Fruit fly (Drosophila melanogaster) whole organism, embryonic: ENCODE measurements around the gene bin.

Source experiments
- Adf1 ChIP-seq: fragments of 200-800 bp; sonication (Bioruptor generic); IDR thresholded peaks from 2 replicates; pipeline ENCODE4 v1.3.6; 2022; ENCODE audit warnings: missing biosample characterization, missing genetic modification characterization
- Aef1 ChIP-seq: fragments of 200-800 bp; sonication (Bioruptor generic); IDR thresholded peaks from 3 replicates; pipeline ENCODE4 v1.3.6; 2022; ENCODE audit warnings: missing biosample characterization, missing genetic modification characterization
- Antp ChIP-seq: fragments of 200-800 bp; sonication (Bioruptor generic); optimal IDR thresholded peaks from 3 replicates; lab custom pipeline; 2016; ENCODE audit warnings: missing biosample characterization, missing genetic modification characterization
- C15 ChIP-seq: fragments of 200-800 bp; sonication (Bioruptor generic); IDR thresholded peaks from 3 replicates; pipeline ENCODE4 v1.3.6; 2022; ENCODE audit warnings: missing biosample characterization, missing genetic modification characterization
- CG10654 ChIP-seq: fragments of 200-800 bp; sonication (Bioruptor generic); optimal IDR thresholded peaks from 2 replicates; lab custom pipeline; 2016; ENCODE audit warnings: missing biosample characterization, missing genetic modification characterization
- CG10979 ChIP-seq: fragments of 200-800 bp; sonication (Bioruptor generic); optimal IDR thresholded peaks from 2 replicates; lab custom pipeline; 2018; ENCODE audit warnings: missing biosample characterization, mild to moderate bottlenecking, missing genetic modification characterization, moderate library complexity
- CG13296 ChIP-seq: fragments of 200-800 bp; sonication (Bioruptor generic); optimal IDR thresholded peaks from 3 replicates; lab custom pipeline; 2018; ENCODE audit warnings: missing biosample characterization, mild to moderate bottlenecking, missing genetic modification characterization
- CG13624 ChIP-seq: fragments of 200-800 bp; sonication (Bioruptor generic); optimal IDR thresholded peaks from 2 replicates; lab custom pipeline; 2016; ENCODE audit warnings: missing biosample characterization, missing genetic modification characterization
- CG14667 ChIP-seq: fragments of 200-800 bp; sonication (Bioruptor generic); IDR thresholded peaks from 2 replicates; pipeline ENCODE4 v1.3.6; 2022; ENCODE audit warnings: missing biosample characterization, missing genetic modification characterization
- CG1647 ChIP-seq: fragments of 200-800 bp; sonication (Bioruptor generic); optimal IDR thresholded peaks from 3 replicates; lab custom pipeline; 2016; ENCODE audit warnings: missing biosample characterization, missing genetic modification characterization
- CG2875 ChIP-seq: fragments of 200-800 bp; sonication (Bioruptor generic); optimal IDR thresholded peaks from 2 replicates; lab custom pipeline; 2017; ENCODE audit warnings: missing biosample characterization, mild to moderate bottlenecking, missing genetic modification characterization, missing genetic modification reagents
- CG4404 ChIP-seq: fragments of 200-800 bp; sonication (Bioruptor generic); IDR thresholded peaks from 2 replicates; pipeline ENCODE4 v1.3.6; 2022; ENCODE audit warnings: missing biosample characterization, missing genetic modification characterization
- CG4820 ChIP-seq: fragments of 200-800 bp; sonication (Bioruptor generic); optimal IDR thresholded peaks from 3 replicates; lab custom pipeline; 2016; ENCODE audit warnings: missing biosample characterization, missing genetic modification characterization
- CG5180 ChIP-seq: fragments of 200-800 bp; sonication (Bioruptor generic); optimal IDR thresholded peaks from 3 replicates; lab custom pipeline; 2017; ENCODE audit warnings: missing biosample characterization, missing genetic modification characterization, mild to moderate bottlenecking, moderate library complexity, missing genetic modification reagents
- CG8765 ChIP-seq: fragments of 200-800 bp; sonication (Bioruptor generic); IDR thresholded peaks from 2 replicates; pipeline ENCODE4 v1.3.6; 2022; ENCODE audit warnings: missing biosample characterization, missing genetic modification characterization
- CG9437 ChIP-seq: fragments of 200-800 bp; sonication (Bioruptor generic); optimal IDR thresholded peaks from 2 replicates; lab custom pipeline; 2018; ENCODE audit warnings: missing biosample characterization, mild to moderate bottlenecking, missing genetic modification characterization
- CG9817 ChIP-seq: fragments of 200-800 bp; sonication (Bioruptor generic); optimal IDR thresholded peaks from 2 replicates; lab custom pipeline; 2018; ENCODE audit warnings: missing biosample characterization, mild to moderate bottlenecking, missing genetic modification characterization, moderate library complexity
- CG9932 ChIP-seq: fragments of 200-800 bp; sonication (Bioruptor generic); IDR thresholded peaks from 2 replicates; pipeline ENCODE4 v1.3.6; 2022; ENCODE audit warnings: missing biosample characterization, missing genetic modification characterization
- Camta ChIP-seq: fragments of 200-800 bp; sonication (Bioruptor generic); optimal IDR thresholded peaks from 2 replicates; lab custom pipeline; 2016; ENCODE audit warnings: missing biosample characterization, missing genetic modification characterization
- Dad ChIP-seq: fragments of 200-800 bp; sonication (Bioruptor generic); optimal IDR thresholded peaks from 3 replicates; lab custom pipeline; 2016; ENCODE audit warnings: missing biosample characterization, missing genetic modification characterization
- Ets65A ChIP-seq: fragments of 200-800 bp; sonication (Bioruptor generic); peaks from one replicate; lab custom pipeline; 2016; ENCODE audit warnings: missing biosample characterization, missing genetic modification characterization
- HHEX ChIP-seq: fragments of 200-800 bp; sonication (Bioruptor generic); optimal IDR thresholded peaks from 3 replicates; lab custom pipeline; 2017; ENCODE audit warnings: missing biosample characterization, mild to moderate bottlenecking, missing genetic modification characterization, missing genetic modification reagents
- Hmr ChIP-seq: fragments of 200-800 bp; sonication (Bioruptor generic); optimal IDR thresholded peaks from 3 replicates; lab custom pipeline; 2017; ENCODE audit warnings: mild to moderate bottlenecking, missing biosample characterization, missing genetic modification reagents, missing genetic modification characterization
- MESR4 ChIP-seq: fragments of 200-800 bp; sonication (Bioruptor generic); optimal IDR thresholded peaks from 2 replicates; lab custom pipeline; 2018; ENCODE audit warnings: missing biosample characterization, mild to moderate bottlenecking, missing genetic modification characterization, moderate library complexity
- Ravus ChIP-seq: fragments of 200-800 bp; sonication (Bioruptor generic); IDR thresholded peaks from 2 replicates; pipeline ENCODE4 v1.3.6; 2022; ENCODE audit warnings: missing biosample characterization, missing genetic modification characterization
- Scr ChIP-seq: fragments of 200-800 bp; sonication (Bioruptor generic); IDR thresholded peaks from 2 replicates; pipeline ENCODE4 v1.3.6; 2022; ENCODE audit warnings: missing biosample characterization, missing genetic modification characterization; ENCODE audit not compliant: partially characterized antibody
- Sin3A ChIP-seq: fragments of >200 bp; optimal IDR thresholded peaks from 2 replicates; lab custom pipeline; 2018
- Six4 ChIP-seq: fragments of 200-800 bp; sonication (Bioruptor generic); optimal IDR thresholded peaks from 2 replicates; lab custom pipeline; 2016; ENCODE audit warnings: missing biosample characterization, missing genetic modification characterization
- abd-A ChIP-seq: fragments of 200-800 bp; sonication (Bioruptor generic); optimal IDR thresholded peaks from 3 replicates; lab custom pipeline; 2019; ENCODE audit warnings: missing biosample characterization, mild to moderate bottlenecking, missing genetic modification characterization, moderate library complexity
- ac ChIP-seq: fragments of 200-800 bp; sonication (Bioruptor generic); optimal IDR thresholded peaks from 3 replicates; lab custom pipeline; 2017; ENCODE audit warnings: missing biosample characterization, mild to moderate bottlenecking, missing genetic modification characterization
- ara ChIP-seq: fragments of 200-800 bp; sonication (Bioruptor generic); IDR thresholded peaks from 2 replicates; pipeline ENCODE4 v1.3.6; 2022; ENCODE audit warnings: missing biosample characterization, missing genetic modification characterization
- bsh ChIP-seq, 2 experiments: fragments of 200-800 bp; sonication (Bioruptor generic); optimal IDR thresholded peaks; 2 replicates each; lab custom pipeline; 2017 to 2018; ENCODE audit warnings: mild to moderate bottlenecking in 2 of 2, missing biosample characterization in 2 of 2, missing genetic modification characterization in 2 of 2, moderate library complexity in 1 of 2
- cas ChIP-seq: fragments of 200-800 bp; sonication (Bioruptor generic); IDR thresholded peaks from 2 replicates; pipeline ENCODE4 v1.3.6; 2022; ENCODE audit warnings: missing biosample characterization, missing genetic modification characterization
- cato ChIP-seq: fragments of 200-800 bp; sonication (Bioruptor generic); optimal IDR thresholded peaks from 2 replicates; lab custom pipeline; 2016; ENCODE audit warnings: missing biosample characterization, missing genetic modification characterization, borderline replicate concordance
- cwo ChIP-seq: fragments of 200-800 bp; sonication (Bioruptor generic); optimal IDR thresholded peaks from 3 replicates; lab custom pipeline; 2017; ENCODE audit warnings: missing biosample characterization, missing genetic modification characterization, mild to moderate bottlenecking, moderate library complexity, missing genetic modification reagents
- dan ChIP-seq: fragments of 200-800 bp; sonication (Bioruptor generic); IDR thresholded peaks from 2 replicates; pipeline ENCODE4 v1.3.6; 2022; ENCODE audit warnings: missing biosample characterization, missing genetic modification characterization
- fd96Cb ChIP-seq: fragments of 200-800 bp; sonication (Bioruptor generic); optimal IDR thresholded peaks from 2 replicates; lab custom pipeline; 2018; ENCODE audit warnings: missing biosample characterization, mild to moderate bottlenecking, missing genetic modification characterization, moderate library complexity
- gce ChIP-seq: fragments of 200-800 bp; sonication (Bioruptor generic); IDR thresholded peaks from 3 replicates; pipeline ENCODE4 v1.3.6; 2022; ENCODE audit warnings: missing biosample characterization, missing genetic modification characterization
- grau ChIP-seq: fragments of 200-800 bp; optimal IDR thresholded peaks from 3 replicates; lab custom pipeline; 2019; ENCODE audit warnings: missing biosample characterization, mild to moderate bottlenecking, missing genetic modification characterization, moderate library complexity
- gt ChIP-seq: fragments of 200-800 bp; sonication (Bioruptor generic); IDR thresholded peaks from 2 replicates; pipeline ENCODE4 v1.3.6; 2022; ENCODE audit warnings: missing biosample characterization, missing genetic modification characterization
- lola ChIP-seq, 3 experiments: fragments of >200 bp in 2 of 3; fragments of 200-800 bp in 1 of 3; sonication (Bioruptor generic) in 1 of 3; optimal IDR thresholded peaks; 2 replicates each; lab custom pipeline; 2017 to 2019; ENCODE audit warnings: missing biosample characterization in 3 of 3, missing genetic modification characterization in 3 of 3, mild to moderate bottlenecking in 1 of 3, moderate library complexity in 1 of 3
- mld ChIP-seq: fragments of 200-800 bp; sonication (Bioruptor generic); IDR thresholded peaks from 3 replicates; pipeline ENCODE4 v1.3.6; 2022; ENCODE audit warnings: missing biosample characterization, missing genetic modification characterization; ENCODE audit not compliant: partially characterized antibody
- nau ChIP-seq: fragments of 200-800 bp; sonication (Bioruptor generic); optimal IDR thresholded peaks from 3 replicates; lab custom pipeline; 2017; ENCODE audit warnings: missing biosample characterization, mild to moderate bottlenecking, missing genetic modification characterization, missing genetic modification reagents
- onecut ChIP-seq: fragments of 200-800 bp; sonication (Bioruptor generic); IDR thresholded peaks from 2 replicates; pipeline ENCODE4 v1.3.6; 2022; ENCODE audit warnings: missing biosample characterization, missing genetic modification characterization
- phol ChIP-seq: fragments of 200-800 bp; sonication (Bioruptor generic); optimal IDR thresholded peaks from 3 replicates; lab custom pipeline; 2018; ENCODE audit warnings: missing biosample characterization, mild to moderate bottlenecking, missing genetic modification characterization, moderate library complexity
- ro ChIP-seq: fragments of 200-800 bp; sonication (Bioruptor generic); IDR thresholded peaks from 2 replicates; pipeline ENCODE4 v1.3.6; 2022; ENCODE audit warnings: missing biosample characterization, missing genetic modification characterization
- sim ChIP-seq: fragments of 200-800 bp; sonication (Bioruptor generic); IDR thresholded peaks from 2 replicates; pipeline ENCODE4 v1.3.6; 2022; ENCODE audit warnings: missing biosample characterization, missing genetic modification characterization
- sug ChIP-seq: fragments of 200-800 bp; optimal IDR thresholded peaks from 2 replicates; lab custom pipeline; 2019; ENCODE audit warnings: missing biosample characterization, mild to moderate bottlenecking, missing genetic modification characterization, moderate library complexity
- unpg ChIP-seq: fragments of 200-800 bp; sonication (Bioruptor generic); optimal IDR thresholded peaks from 3 replicates; lab custom pipeline; 2018; ENCODE audit warnings: missing biosample characterization, mild to moderate bottlenecking, missing genetic modification characterization, moderate library complexity
- zf30C ChIP-seq: fragments of 200-800 bp; sonication (Bioruptor generic); optimal IDR thresholded peaks from 3 replicates; lab custom pipeline; 2018; ENCODE audit warnings: missing biosample characterization, mild to moderate bottlenecking, missing genetic modification characterization
- zfh1 ChIP-seq: fragments of 200-800 bp; sonication (Bioruptor generic); IDR thresholded peaks from 3 replicates; pipeline ENCODE4 v1.3.6; 2022; ENCODE audit warnings: missing biosample characterization, missing genetic modification characterization

Gene bin

DNA sequence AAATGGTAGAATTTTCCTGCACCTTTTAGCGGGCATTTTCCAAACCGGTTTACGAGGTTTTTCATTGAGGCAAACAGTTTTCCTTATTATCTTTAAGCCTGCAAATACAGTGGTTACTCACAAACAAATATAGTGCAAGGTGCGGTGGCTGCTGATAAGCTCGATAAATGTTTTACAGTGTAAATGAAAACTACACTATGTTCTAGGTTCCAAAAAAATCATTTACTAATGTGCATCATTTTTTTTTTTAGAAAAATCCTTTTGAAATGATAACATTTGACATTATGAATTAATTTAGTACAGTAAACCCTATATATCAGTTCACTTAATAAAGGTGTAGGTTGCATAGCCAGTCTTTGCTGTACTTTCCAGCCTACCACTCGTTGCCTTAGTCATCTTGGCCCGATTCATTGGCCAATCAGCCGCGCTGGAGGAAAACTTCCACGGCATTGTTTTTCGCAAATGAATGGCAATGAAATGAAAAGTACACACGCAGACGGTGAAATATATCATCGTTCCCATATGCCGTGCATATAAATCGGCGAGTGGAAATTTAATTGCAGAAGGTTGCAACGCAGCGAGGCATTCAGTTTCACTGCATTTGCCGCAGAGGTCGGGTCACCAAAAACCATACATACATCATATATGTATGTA is 12.3 kb upstream of the bin start (continued):
- TF ChIP-seq dan (GFP tag; lab: Robert Waterston, UW) = no peak
- TF ChIP-seq cas (GFP tag; lab: Robert Waterston, UW) = no peak
- TF ChIP-seq CG10979 (tag; lab: Kevin White, UChicago) = no peak
- no peak for TF ChIP-seq sim (GFP tag; lab: Robert Waterston, UW)
- TF ChIP-seq CG13624 (GFP tag; lab: Kevin White, UChicago) = no peak
- TF ChIP-seq mld = no peak
- TF ChIP-seq CG9437 = no peak
- TF ChIP-seq Adf1 = no peak
- TF ChIP-seq CG2875 = no peak
- TF ChIP-seq Ravus (GFP tag; lab: Robert Waterston, UW) = no peak
- TF ChIP-seq C15 (GFP tag; lab: Robert Waterston, UW) = no peak
- no peak for TF ChIP-seq CG8765
- peak; percentile 44; the same call in 1 of the 2 replicates for TF ChIP-seq CG4404 (GFP tag; lab: Robert Waterston, UW)
- TF ChIP-seq unpg (GFP tag; lab: Kevin White, UChicago) = no peak
- TF ChIP-seq ara (GFP tag; lab: Robert Waterston, UW) = no peak
- TF ChIP-seq cwo (GFP tag; lab: Kevin White, UChicago) = no peak
- no peak for TF ChIP-seq Six4 (GFP tag; lab: Kevin White, UChicago)
- no peak for TF ChIP-seq gt (GFP tag; lab: Robert Waterston, UW)
- TF ChIP-seq CG14667 (GFP tag; lab: Robert Waterston, UW) = peak; percentile 41; the same call in 1 of the 2 replicates
- TF ChIP-seq CG4820 = no peak
- TF ChIP-seq sug = no peak
- TF ChIP-seq CG9932 (GFP tag; lab: Robert Waterston, UW) = no peak
- no peak for TF ChIP-seq Antp (GFP tag; lab: Kevin White, UChicago)
- TF ChIP-seq zf30C (GFP tag; lab: Kevin White, UChicago) = no peak
- TF ChIP-seq nau (GFP tag; lab: Kevin White, UChicago) = no peak
- TF ChIP-seq grau (tag; lab: Kevin White, UChicago) = peak; percentile 88
- TF ChIP-seq ac (GFP tag; lab: Kevin White, UChicago) = no peak
- no peak for TF ChIP-seq abd-A
- no peak for TF ChIP-seq cato (GFP tag; lab: Kevin White, UChicago)
- no peak for TF ChIP-seq Scr
- TF ChIP-seq phol (tag; lab: Kevin White, UChicago) = no peak
- TF ChIP-seq Dad (GFP tag; lab: Kevin White, UChicago) = no peak
- no peak for TF ChIP-seq Aef1
- no peak for TF ChIP-seq Sin3A
- TF ChIP-seq lola (GFP tag; optimal IDR thresholded peaks at IDR 0.05; lab: Kevin White, UChicago) = peak in 1 of 3 experiments; percentile 47
- TF ChIP-seq Camta (GFP tag; lab: Kevin White, UChicago) = no peak
- no peak for TF ChIP-seq onecut (GFP tag; lab: Robert Waterston, UW)
- TF ChIP-seq MESR4 (GFP tag; lab: Kevin White, UChicago) = no peak
- no peak for TF ChIP-seq gce (GFP tag; lab: Robert Waterston, UW)
- no peak for TF ChIP-seq CG1647 (GFP tag; lab: Kevin White, UChicago)
- TF ChIP-seq CG10654 = no peak
- peak; percentile 18 for TF ChIP-seq fd96Cb (tag; lab: Kevin White, UChicago)
- no peak for TF ChIP-seq CG13296
- no peak for TF ChIP-seq CG5180 (GFP tag; lab: Kevin White, UChicago)
- no peak for TF ChIP-seq ro
- peak in 1 of 2 experiments; percentile 43 for TF ChIP-seq bsh (GFP tag; optimal IDR thresholded peaks at IDR 0.05; lab: Kevin White, UChicago)
- TF ChIP-seq Hmr = no peak
- TF ChIP-seq CG9817 (tag; lab: Kevin White, UChicago) = no peak
- TF ChIP-seq zfh1 (GFP tag; lab: Robert Waterston, UW) = no peak
- peak; percentile 78 for TF ChIP-seq Ets65A (GFP tag; lab: Kevin White, UChicago)
- no peak for TF ChIP-seq HHEX
